Fruit fly (Drosophila melanogaster): ENCODE measurements around the gene Sas-4.

dm6 chr3R:7131260-7131659 is 19.9 kb upstream of the Sas-4 start, which contains the start of gene CG31493:
- TF ChIP-seq CG8478 (optimal IDR thresholded peaks at IDR 0.05) (no peak), pan (optimal IDR thresholded peaks at IDR 0.05) (no peak), EcR (GFP tag; optimal IDR thresholded peaks at IDR 0.05) (no peak)

Data from whole organism.